In the genomic region with DNA sequence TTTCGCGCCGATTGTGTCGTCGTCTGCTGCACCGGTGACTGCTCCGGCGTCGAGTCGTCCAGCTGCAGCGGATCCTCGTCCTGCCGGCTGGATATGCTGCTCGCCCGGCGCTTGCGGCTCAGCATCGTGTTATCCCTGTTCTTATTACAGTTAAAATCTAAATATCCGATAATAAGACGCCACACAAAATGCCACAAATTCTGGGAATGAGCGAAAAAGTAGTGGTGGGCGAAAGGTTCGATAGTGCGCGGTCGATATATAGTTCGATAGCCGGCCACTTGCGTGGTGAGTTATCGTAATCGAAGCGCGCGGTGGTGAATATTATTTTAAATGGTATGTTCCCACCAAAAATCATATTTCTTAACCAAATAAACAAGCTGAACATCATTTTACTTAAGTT, we compare ENCODE assay signal across 3 fruit fly cellular contexts.
TF ChIP-seq lines count a peak whose summit lies in the region.

A gene (minus strand): TSS at position 212 of the 400 bp plus-strand sequence.

- peak; percentile 21 for TF ChIP-seq CTCF in whole organism, embryonic (GFP tag; optimal IDR thresholded peaks at IDR 0.05; lab: Kevin White, UChicago)

TF ChIP-seq in whole organism, adult, 20 proteins besides CTCF, POLR2A, EP300 and RAD21:
- TF ChIP-seq pad (GFP tag; optimal IDR thresholded peaks at IDR 0.05; lab: Kevin White, UChicago) (no peak), bab1 (GFP tag; optimal IDR thresholded peaks at IDR 0.05; lab: Kevin White, UChicago) (peak; percentile 33), CG11617 (GFP tag; optimal IDR thresholded peaks at IDR 0.05; lab: Kevin White, UChicago) (no peak), cic (GFP tag; optimal IDR thresholded peaks at IDR 0.05; lab: Kevin White, UChicago) (no peak), CG12768 (GFP tag; optimal IDR thresholded peaks at IDR 0.05; lab: Kevin White, UChicago) (no peak), kay (GFP tag; lab: Kevin White, UChicago; ENCODE audit: borderline replicate concordance) (peak; percentile 15), CG1620 (GFP tag; optimal IDR thresholded peaks at IDR 0.05; lab: Kevin White, UChicago) (no peak), CG14711 (tag; optimal IDR thresholded peaks at IDR 0.05; lab: Kevin White, UChicago) (no peak)
TF ChIP-seq in whole organism, adult: peak in this region for 2.

TF ChIP-seq in whole organism, embryonic, 481 proteins besides CTCF, POLR2A, EP300 and RAD21 (continues in another document):
- TF ChIP-seq sna (GFP tag; IDR thresholded peaks at IDR 0.05; lab: Robert Waterston, UW; ENCODE audit: partially characterized antibody), result peak; percentile 85
- TF ChIP-seq CG9932 (GFP tag; IDR thresholded peaks at IDR 0.05; lab: Robert Waterston, UW), result peak; percentile 36; the same call in 1 of the 2 replicates
- TF ChIP-seq PHDP (tag; optimal IDR thresholded peaks at IDR 0.05; lab: Kevin White, UChicago), result no peak
- TF ChIP-seq Scr (GFP tag; IDR thresholded peaks at IDR 0.05; lab: Robert Waterston, UW; ENCODE audit: partially characterized antibody), result peak; percentile 90
- peak; percentile 33 for TF ChIP-seq vvl (GFP tag; IDR thresholded peaks at IDR 0.05; lab: Robert Waterston, UW)
- TF ChIP-seq lilli (GFP tag; optimal IDR thresholded peaks at IDR 0.05; lab: Kevin White, UChicago), result peak; percentile 10
- TF ChIP-seq row (GFP tag; IDR thresholded peaks at IDR 0.05; lab: Robert Waterston, UW), result peak; percentile 42; the same call in 2 of the 3 replicates
- peak; percentile 85 for TF ChIP-seq Med (GFP tag; lab: Kevin White, UChicago)
- TF ChIP-seq tgo (GFP tag; IDR thresholded peaks at IDR 0.05; lab: Robert Waterston, UW), result no peak
- TF ChIP-seq inv (GFP tag; IDR thresholded peaks at IDR 0.05; lab: Robert Waterston, UW; ENCODE audit: partially characterized antibody), result peak; percentile 69
- peak; percentile 78 for TF ChIP-seq tna (GFP tag; IDR thresholded peaks at IDR 0.05; lab: Robert Waterston, UW; ENCODE audit: partially characterized antibody)
- TF ChIP-seq nmo (GFP tag; optimal IDR thresholded peaks at IDR 0.05; lab: Kevin White, UChicago), result peak; percentile 30
- TF ChIP-seq CG7963 (GFP tag; IDR thresholded peaks at IDR 0.05; lab: Robert Waterston, UW; ENCODE audit: partially characterized antibody), result peak; percentile 75
- TF ChIP-seq CG15514 (GFP tag; optimal IDR thresholded peaks at IDR 0.05; lab: Kevin White, UChicago), result peak; percentile 77
- peak; percentile 77; the same call in 1 of the 3 replicates for TF ChIP-seq hb (GFP tag; IDR thresholded peaks at IDR 0.05; lab: Robert Waterston, UW; ENCODE audit: partially characterized antibody)
- peak; percentile 84 for TF ChIP-seq ato (GFP tag; IDR thresholded peaks at IDR 0.05; lab: Robert Waterston, UW; ENCODE audit: partially characterized antibody)
- TF ChIP-seq run (tag; optimal IDR thresholded peaks at IDR 0.05; lab: Kevin White, UChicago), result no peak
- TF ChIP-seq TFAM (GFP tag; optimal IDR thresholded peaks at IDR 0.05; lab: Kevin White, UChicago), result no peak
- TF ChIP-seq knrl (GFP tag; IDR thresholded peaks at IDR 0.05; lab: Robert Waterston, UW; ENCODE audit: partially characterized antibody), result peak; percentile 83
- TF ChIP-seq CG13287 (GFP tag; IDR thresholded peaks at IDR 0.05; lab: Robert Waterston, UW; ENCODE audit: partially characterized antibody), result peak; percentile 93
- TF ChIP-seq dm (GFP tag; optimal IDR thresholded peaks at IDR 0.05; lab: Kevin White, UChicago), result no peak
- TF ChIP-seq CG34224 (GFP tag; IDR thresholded peaks at IDR 0.05; lab: Robert Waterston, UW; ENCODE audit: partially characterized antibody), result peak; percentile 89
- peak; percentile 11 for TF ChIP-seq phol (tag; optimal IDR thresholded peaks at IDR 0.05; lab: Kevin White, UChicago)
- peak; percentile 88 for TF ChIP-seq nerfin-2 (GFP tag; IDR thresholded peaks at IDR 0.05; lab: Robert Waterston, UW; ENCODE audit: partially characterized antibody)
- peak; percentile 37 for TF ChIP-seq CG17829 (tag; optimal IDR thresholded peaks at IDR 0.05; lab: Kevin White, UChicago)
- TF ChIP-seq CG2120 (GFP tag; optimal IDR thresholded peaks at IDR 0.05; lab: Kevin White, UChicago), result peak; percentile 13
- no peak for TF ChIP-seq dati (GFP tag; IDR thresholded peaks at IDR 0.05; lab: Robert Waterston, UW)
- no peak for TF ChIP-seq CG17328 (GFP tag; IDR thresholded peaks at IDR 0.05; lab: Robert Waterston, UW)
- peak; percentile 61 for TF ChIP-seq CG4617 (GFP tag; optimal IDR thresholded peaks at IDR 0.05; lab: Kevin White, UChicago; ENCODE audit: borderline replicate concordance)
- TF ChIP-seq Drgx (GFP tag; IDR thresholded peaks at IDR 0.05; lab: Robert Waterston, UW), result no peak
- TF ChIP-seq CHES-1-like (GFP tag; optimal IDR thresholded peaks at IDR 0.05; lab: Kevin White, UChicago), result peak; percentile 1
- peak; percentile 32 for TF ChIP-seq Elba2 (GFP tag; optimal IDR thresholded peaks at IDR 0.05; lab: Kevin White, UChicago)
- peak; percentile 15 for TF ChIP-seq gro (GFP tag; optimal IDR thresholded peaks at IDR 0.05; lab: Kevin White, UChicago)
- TF ChIP-seq slbo (GFP tag; IDR thresholded peaks at IDR 0.05; lab: Robert Waterston, UW), result peak; percentile 30; the same call in 1 of the 2 replicates
- peak; percentile 81 for TF ChIP-seq hbn (GFP tag; IDR thresholded peaks at IDR 0.05; lab: Robert Waterston, UW; ENCODE audit: partially characterized antibody)

TF ChIP-seq in whole organism, wandering third instar larva, 38 proteins besides CTCF, POLR2A, EP300 and RAD21:
- TF ChIP-seq Myc (optimal IDR thresholded peaks at IDR 0.05; lab: Kevin White, UChicago) (peak; percentile 72), brk (GFP tag; optimal IDR thresholded peaks at IDR 0.05; lab: Kevin White, UChicago) (no peak)
